Fruit fly (Drosophila melanogaster) whole organism, wandering third instar larva: ENCODE results near the gene mRpL20.

ENCODE experiments used
- Abd-B ChIP-seq: fragments of >200 bp; optimal IDR thresholded peaks from 2 replicates; lab custom pipeline; 2017; ENCODE audit warnings: missing biosample characterization, missing genetic modification characterization
- CG32264 ChIP-seq: fragments of 200-800 bp; sonication (Bioruptor generic); optimal IDR thresholded peaks from 2 replicates; lab custom pipeline; 2016; ENCODE audit warnings: missing biosample characterization, missing genetic modification characterization
- CrebA ChIP-seq: fragments of 200-800 bp; sonication (Bioruptor generic); optimal IDR thresholded peaks from 2 replicates; lab custom pipeline; 2016; ENCODE audit warnings: missing biosample characterization, mild to moderate bottlenecking, missing genetic modification characterization, borderline replicate concordance
- Dfd ChIP-seq: fragments of >200 bp; optimal IDR thresholded peaks from 2 replicates; lab custom pipeline; 2017; ENCODE audit warnings: missing biosample characterization, missing genetic modification characterization
- Dif ChIP-seq: fragments of 200-275, 200-300 bp; sonication (Bioruptor generic); optimal IDR thresholded peaks from 2 replicates; lab custom pipeline; 2018; ENCODE audit warnings: missing biosample characterization, missing genetic modification characterization; ENCODE audit not compliant: partially characterized antibody
- GATAd ChIP-seq: sonication (Bioruptor generic); optimal IDR thresholded peaks from 2 replicates; lab custom pipeline; 2016; ENCODE audit warnings: missing biosample characterization, missing genetic modification characterization
- HLH106 ChIP-seq: fragments of 200-800 bp; optimal IDR thresholded peaks from 3 replicates; lab custom pipeline; 2019; ENCODE audit warnings: missing biosample characterization, mild to moderate bottlenecking, missing genetic modification characterization, moderate library complexity
- Hnf4 ChIP-seq: fragments of 200-800 bp; sonication (Bioruptor generic); optimal IDR thresholded peaks from 2 replicates; lab custom pipeline; 2016; ENCODE audit warnings: missing biosample characterization, mild to moderate bottlenecking, missing genetic modification characterization
- Hr78 ChIP-seq: fragments of >200 bp; optimal IDR thresholded peaks from 2 replicates; lab custom pipeline; 2017; ENCODE audit warnings: missing biosample characterization, missing genetic modification characterization
- Jra ChIP-seq: sonication (Bioruptor generic); optimal IDR thresholded peaks from 2 replicates; lab custom pipeline; 2016; ENCODE audit warnings: missing biosample characterization, missing genetic modification characterization
- Mio ChIP-seq: sonication (Bioruptor generic); optimal IDR thresholded peaks from 2 replicates; lab custom pipeline; 2016; ENCODE audit warnings: missing biosample characterization, missing genetic modification characterization
- Myc ChIP-seq: fragments of >200 bp; optimal IDR thresholded peaks from 2 replicates; lab custom pipeline; 2017
- OdsH ChIP-seq: fragments of 200-800 bp; sonication (Bioruptor generic); optimal IDR thresholded peaks from 2 replicates; lab custom pipeline; 2016; ENCODE audit warnings: missing biosample characterization, mild to moderate bottlenecking, missing genetic modification characterization
- Sp1 ChIP-seq: fragments of 200-800 bp; sonication (Bioruptor generic); optimal IDR thresholded peaks from 3 replicates; lab custom pipeline; 2019; ENCODE audit warnings: missing biosample characterization, mild to moderate bottlenecking, missing genetic modification characterization, moderate library complexity
- Vsx2 ChIP-seq: fragments of 200-300, 225-300 bp; sonication (Bioruptor generic); optimal IDR thresholded peaks from 2 replicates; lab custom pipeline; 2018; ENCODE audit warnings: missing biosample characterization, missing genetic modification characterization; ENCODE audit not compliant: partially characterized antibody
- br ChIP-seq: fragments of 200-800 bp; sonication (Bioruptor generic); optimal IDR thresholded peaks from 2 replicates; lab custom pipeline; 2016; ENCODE audit warnings: missing biosample characterization, missing genetic modification characterization
- brk ChIP-seq: fragments of 200-800 bp; sonication (Bioruptor generic); optimal IDR thresholded peaks from 2 replicates; lab custom pipeline; 2016; ENCODE audit warnings: missing biosample characterization, mild to moderate bottlenecking, missing genetic modification characterization
- dl ChIP-seq, 2 experiments: fragments of 175-275, 200-275 bp in 1 of 2; fragments of 200-275 bp in 1 of 2; sonication (Bioruptor generic); optimal IDR thresholded peaks; lab custom pipeline; 2018; ENCODE audit warnings: mild to moderate bottlenecking in 2 of 2, missing biosample characterization in 2 of 2, missing genetic modification characterization in 2 of 2, moderate library complexity in 2 of 2; ENCODE audit not compliant: partially characterized antibody in 2 of 2, insufficient read depth in 1 of 2
- dmrt93B ChIP-seq: fragments of 200-800 bp; sonication (Bioruptor generic); optimal IDR thresholded peaks from 2 replicates; lab custom pipeline; 2018; ENCODE audit warnings: missing biosample characterization, mild to moderate bottlenecking, missing genetic modification characterization
- dsf ChIP-seq: sonication (Bioruptor generic); optimal IDR thresholded peaks from 2 replicates; lab custom pipeline; 2016; ENCODE audit warnings: missing biosample characterization, missing genetic modification characterization, borderline replicate concordance
- ey ChIP-seq: fragments of 200-800 bp; sonication (Bioruptor generic); optimal IDR thresholded peaks from 2 replicates; lab custom pipeline; 2016; ENCODE audit warnings: missing biosample characterization, missing genetic modification characterization
- foxo ChIP-seq, 2 experiments: fragments of 200-800 bp; sonication (Bioruptor generic); optimal IDR thresholded peaks; 2 replicates in 1 of 2; 3 replicates in 1 of 2; lab custom pipeline; 2016 to 2017; ENCODE audit warnings: missing biosample characterization in 2 of 2, missing genetic modification characterization in 2 of 2
- fru ChIP-seq: fragments of 200-800 bp; sonication (Bioruptor generic); optimal IDR thresholded peaks from 3 replicates; lab custom pipeline; 2016; ENCODE audit warnings: missing biosample characterization, mild to moderate bottlenecking, missing genetic modification characterization
- h ChIP-seq: fragments of 200-800 bp; sonication (Bioruptor generic); optimal IDR thresholded peaks from 3 replicates; lab custom pipeline; 2016; ENCODE audit warnings: missing biosample characterization, mild to moderate bottlenecking, missing genetic modification characterization
- lola ChIP-seq: fragments of >200 bp; optimal IDR thresholded peaks from 2 replicates; lab custom pipeline; 2017; ENCODE audit warnings: missing biosample characterization, missing genetic modification characterization
- pan ChIP-seq: fragments of >200 bp; optimal IDR thresholded peaks from 2 replicates; lab custom pipeline; 2017
- psq ChIP-seq: fragments of 200-800 bp; sonication (Bioruptor generic); optimal IDR thresholded peaks from 3 replicates; lab custom pipeline; 2017; ENCODE audit warnings: missing biosample characterization, mild to moderate bottlenecking, missing genetic modification characterization, moderate library complexity
- rgr ChIP-seq: fragments of 200-800 bp; sonication (Bioruptor generic); optimal IDR thresholded peaks from 3 replicates; lab custom pipeline; 2016; ENCODE audit warnings: missing biosample characterization, mild to moderate bottlenecking, missing genetic modification characterization
- sage ChIP-seq: fragments of 200-800 bp; sonication (Bioruptor generic); optimal IDR thresholded peaks from 2 replicates; lab custom pipeline; 2016; ENCODE audit warnings: missing biosample characterization, mild to moderate bottlenecking, missing genetic modification characterization
- tai ChIP-seq: sonication (Bioruptor generic); optimal IDR thresholded peaks from 2 replicates; lab custom pipeline; 2016; ENCODE audit warnings: missing biosample characterization, missing genetic modification characterization

Gene mRpL20

DNA sequence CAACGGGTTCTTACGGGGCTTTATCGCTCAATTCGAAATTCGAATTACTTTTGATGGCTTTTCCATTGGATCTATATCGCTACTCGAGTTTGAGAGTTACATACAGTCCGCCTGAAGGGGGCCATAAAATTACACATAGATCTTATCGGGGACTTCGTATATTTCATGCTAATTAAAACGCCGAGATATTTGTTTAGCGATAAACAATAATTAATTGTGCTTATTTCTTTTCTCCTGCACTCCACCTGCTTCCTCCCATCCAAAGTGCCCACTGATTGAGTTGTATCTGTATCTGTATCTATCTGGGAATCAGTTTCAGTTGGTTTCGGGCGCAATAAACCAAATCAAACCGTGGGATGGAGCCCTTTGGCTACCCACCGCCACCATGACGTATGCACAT lies 48.0 kb upstream of the mRpL20 start:
- TF ChIP-seq rgr (GFP tag; lab: Kevin White, UChicago) (no peak), Dif (no peak), Myc (lab: Kevin White, UChicago) (no peak), sage (GFP tag; lab: Kevin White, UChicago) (no peak), psq (no peak), Hr78 (GFP tag; lab: Kevin White, UChicago) (no peak), tai (no peak), brk (GFP tag; lab: Kevin White, UChicago) (no peak), GATAd (no peak)

DNA sequence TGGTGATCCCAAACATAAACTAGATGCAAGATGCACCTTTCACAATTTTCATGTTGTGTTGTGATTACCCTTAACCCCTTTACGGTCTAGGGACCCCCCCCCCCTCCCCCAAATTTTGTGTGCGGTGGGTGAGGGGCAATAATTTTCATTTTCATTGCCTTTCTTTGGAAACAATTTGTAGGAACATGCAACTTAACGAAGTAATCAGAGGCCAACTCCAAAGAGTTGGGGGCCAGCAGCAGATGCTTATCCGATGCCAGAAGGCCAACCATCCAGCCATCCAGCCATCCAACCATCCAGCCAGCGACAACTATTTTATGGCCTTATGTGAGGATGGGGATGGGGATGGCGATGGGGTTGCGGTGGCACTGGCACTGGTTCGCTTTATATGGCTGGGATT lies 47.3 kb upstream of the mRpL20 start:
- TF ChIP-seq rgr (GFP tag; lab: Kevin White, UChicago) (no peak), Hr78 (GFP tag; lab: Kevin White, UChicago) (no peak), Dfd (GFP tag; lab: Kevin White, UChicago) (peak; percentile 84), br (no peak)

DNA sequence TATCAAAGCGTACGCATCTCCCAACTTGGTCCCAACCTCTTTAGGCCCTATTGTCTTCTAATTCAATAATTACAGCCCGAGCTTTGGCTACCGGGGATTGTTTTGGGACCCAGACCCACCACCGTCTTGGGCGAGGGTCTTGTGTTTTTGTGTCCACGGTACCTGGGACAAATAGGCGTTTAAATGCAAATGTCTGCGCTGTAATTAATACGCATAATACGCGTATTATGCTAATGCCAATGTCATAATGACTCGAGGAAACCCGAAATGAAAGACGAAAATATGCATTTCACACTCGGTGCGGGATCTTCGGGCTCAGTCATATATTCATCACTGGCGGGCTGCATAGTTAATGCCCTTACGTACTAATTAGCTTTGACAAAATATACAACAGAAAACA lies 46.7 kb upstream of the mRpL20 start:
- TF ChIP-seq CG32264 (GFP tag; lab: Kevin White, UChicago): no peak
- no peak for TF ChIP-seq Mio (GFP tag; lab: Kevin White, UChicago)
- no peak for TF ChIP-seq Jra (GFP tag; lab: Kevin White, UChicago)
- TF ChIP-seq OdsH (GFP tag; lab: Kevin White, UChicago): no peak
- no peak for TF ChIP-seq Abd-B (GFP tag; lab: Kevin White, UChicago)
- no peak for TF ChIP-seq dl (GFP tag; optimal IDR thresholded peaks at IDR 0.05; lab: Kevin White, UChicago; ENCODE audit: insufficient read depth in 1 of 2, partially characterized antibody in 2 of 2)
- TF ChIP-seq rgr (GFP tag; lab: Kevin White, UChicago): no peak
- TF ChIP-seq ey (GFP tag; lab: Kevin White, UChicago): no peak
- no peak for TF ChIP-seq fru (GFP tag; lab: Kevin White, UChicago)
- TF ChIP-seq Hr78 (GFP tag; lab: Kevin White, UChicago): no peak
- no peak for TF ChIP-seq Myc (lab: Kevin White, UChicago)
- no peak for TF ChIP-seq Hnf4 (GFP tag; lab: Kevin White, UChicago)
- TF ChIP-seq, all 38 proteins: peak for 0

DNA sequence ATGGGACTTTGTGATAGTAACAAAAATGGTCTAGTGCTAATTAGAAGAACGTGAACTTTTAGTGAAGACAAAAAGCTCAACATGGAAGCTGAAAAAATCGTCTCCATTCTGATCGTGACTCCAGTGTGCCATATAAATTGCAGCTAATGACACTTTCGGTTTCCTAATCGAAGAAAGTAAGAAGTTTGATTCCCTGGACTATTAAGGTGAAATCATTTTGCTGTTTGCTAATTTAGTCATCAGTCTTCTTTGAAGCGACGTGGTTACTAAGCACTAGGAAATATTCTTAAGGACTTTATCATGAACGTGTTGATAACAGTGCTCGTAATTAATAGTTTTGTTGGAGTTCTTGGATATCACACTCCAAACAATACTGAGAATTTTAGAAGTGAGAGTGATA lies 45.1 kb upstream of the mRpL20 start, which contains the start of gene CG34429:
CG34429 (plus strand) TSS at position 301 of the 400 bp plus-strand sequence.
- TF ChIP-seq lola (GFP tag; lab: Kevin White, UChicago): no peak
- no peak for TF ChIP-seq h (GFP tag; lab: Kevin White, UChicago)
- no peak for TF ChIP-seq Abd-B (GFP tag; lab: Kevin White, UChicago)
- TF ChIP-seq Vsx2 (GFP tag; lab: Kevin White, UChicago): no peak
- no peak for TF ChIP-seq dmrt93B

DNA sequence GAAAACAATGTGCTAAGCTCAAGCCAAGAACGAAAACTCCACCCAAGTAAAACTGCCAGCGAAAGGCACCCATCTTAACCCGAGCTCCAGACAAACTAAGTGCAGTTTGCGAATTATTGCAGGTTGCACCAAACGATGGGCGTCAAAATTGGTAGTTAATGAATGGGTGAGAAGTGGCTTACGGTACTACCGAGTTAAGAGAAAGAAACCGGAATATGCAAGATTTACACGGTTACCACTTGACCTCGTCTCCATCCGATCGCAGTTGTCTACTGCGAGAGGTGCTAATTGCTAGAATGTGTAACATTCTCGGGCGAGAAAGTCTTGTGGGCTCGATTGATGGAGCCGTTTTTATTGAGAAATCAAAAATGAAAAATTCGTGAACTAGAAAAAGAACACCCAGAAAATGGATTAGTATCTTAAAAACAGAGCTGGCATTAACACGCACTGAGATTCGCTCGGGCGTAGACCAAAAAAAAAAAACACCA lies 43.7 kb upstream of the mRpL20 start, which contains the start of the genes CG14115 and CG34428:
CG14115 (minus strand) TSS at position 101 of the 488 bp plus-strand sequence.
CG34428 (plus strand) TSS at position 438 of the 488 bp plus-strand sequence.
- no peak for TF ChIP-seq GATAd

DNA sequence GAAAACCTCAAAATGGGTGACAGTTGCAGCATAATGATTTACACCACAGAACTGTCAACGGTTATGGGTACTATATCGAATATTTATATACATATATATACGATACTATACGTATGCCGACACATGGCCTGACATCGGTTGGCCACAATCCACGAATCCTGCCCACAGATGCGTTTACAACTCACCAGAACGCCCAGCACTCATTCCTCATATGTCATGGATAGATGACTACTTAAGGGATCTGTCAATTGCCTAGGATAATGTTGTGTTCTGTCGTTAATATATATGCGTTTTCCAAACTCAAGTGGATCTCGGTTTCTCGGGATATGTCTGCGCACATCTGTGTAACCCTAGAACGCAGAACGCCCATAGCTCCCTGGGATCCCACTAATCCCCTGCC lies 40.8 kb upstream of the mRpL20 start:
- TF ChIP-seq OdsH (GFP tag; lab: Kevin White, UChicago): no peak
- no peak for TF ChIP-seq ey (GFP tag; lab: Kevin White, UChicago)

DNA sequence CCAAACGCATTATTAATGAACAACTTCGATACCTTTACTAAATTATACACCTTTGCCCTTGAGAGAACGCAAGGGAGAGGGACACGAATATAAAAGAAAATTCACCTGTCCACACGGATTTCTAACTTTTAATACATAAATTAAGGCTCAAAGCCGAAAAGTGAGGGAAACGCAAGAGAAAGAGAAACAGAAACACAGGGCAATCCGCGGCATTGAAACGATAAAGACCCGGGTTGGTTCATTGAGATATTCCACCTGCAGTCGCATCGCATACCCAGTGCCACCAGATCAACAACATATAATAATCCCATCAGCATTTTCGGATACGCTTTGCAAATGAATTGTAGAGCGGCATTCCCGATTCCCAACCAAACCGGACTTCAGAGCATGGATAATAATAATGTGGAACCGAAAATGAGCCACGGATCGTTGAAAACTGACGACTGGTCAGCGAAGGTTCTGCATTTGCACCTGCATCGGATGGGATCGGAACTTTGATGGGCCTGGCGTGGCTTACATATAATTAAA lies 33.1 kb upstream of the mRpL20 start:
- TF ChIP-seq Mio (GFP tag; lab: Kevin White, UChicago): no peak
- TF ChIP-seq sage (GFP tag; lab: Kevin White, UChicago): no peak
- no peak for TF ChIP-seq OdsH (GFP tag; lab: Kevin White, UChicago)

DNA sequence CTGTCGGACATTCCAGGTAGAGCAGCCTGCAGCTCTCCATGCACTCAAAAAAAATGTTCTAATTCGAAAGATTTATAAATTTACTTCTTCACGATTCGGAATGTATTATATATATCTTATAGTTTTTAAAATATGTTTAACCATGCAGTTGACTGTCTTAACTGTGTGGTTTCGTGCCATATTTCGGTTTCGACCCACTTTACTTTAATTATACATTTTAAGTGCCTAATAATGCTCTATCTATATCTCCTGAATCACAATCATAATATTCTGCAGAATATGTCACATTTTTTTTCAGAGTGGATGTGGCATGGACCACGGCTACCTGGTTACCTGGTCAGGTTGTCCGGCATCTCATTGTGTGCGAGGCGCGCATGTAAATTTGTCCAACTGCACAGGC lies 32.0 kb upstream of the mRpL20 start:
- TF ChIP-seq Sp1 (GFP tag; lab: Kevin White, UChicago) (peak; percentile 6), foxo (GFP tag; optimal IDR thresholded peaks at IDR 0.05; lab: Kevin White, UChicago) (peak in 1 of 2 experiments; percentile 32), dmrt93B (peak; percentile 3), dl (GFP tag; optimal IDR thresholded peaks at IDR 0.05; lab: Kevin White, UChicago; ENCODE audit: insufficient read depth in 1 of 2, partially characterized antibody in 2 of 2) (no peak), dsf (GFP tag; lab: Kevin White, UChicago) (no peak), rgr (GFP tag; lab: Kevin White, UChicago) (peak; percentile 9), pan (lab: Kevin White, UChicago) (no peak), HLH106 (tag; lab: Kevin White, UChicago) (peak; percentile 22), h (GFP tag; lab: Kevin White, UChicago) (peak; percentile 30), psq (peak; percentile 5), Vsx2 (GFP tag; lab: Kevin White, UChicago) (no peak), CrebA (GFP tag; lab: Kevin White, UChicago) (no peak), OdsH (GFP tag; lab: Kevin White, UChicago) (peak; percentile 15)
